Fruit fly (Drosophila melanogaster): Measurements from ENCODE around the gene CG12170.
A peak's percentile ranks its signal among the peaks of the same experiment; 100 is the strongest.

CG12170 gene

dm6 chr3R:5622985-5623630 lies 13.9 kb upstream of the CG12170 start (continued):
- TF ChIP-seq CG8089 (GFP tag; optimal IDR thresholded peaks at IDR 0.05) (peak; percentile 79), tup (GFP tag; optimal IDR thresholded peaks at IDR 0.05) (peak; percentile 65), vfl (GFP tag; optimal IDR thresholded peaks at IDR 0.05) (peak; percentile 26), Fer1 (GFP tag; optimal IDR thresholded peaks at IDR 0.05) (peak; percentile 81), Oli (tag; optimal IDR thresholded peaks at IDR 0.05) (peak; percentile 23), Dek (tag; optimal IDR thresholded peaks at IDR 0.05) (peak; percentile 65), Myb (GFP tag; optimal IDR thresholded peaks at IDR 0.05) (peak; percentile 19), croc (GFP tag; conservative IDR thresholded peaks at IDR 0.05) (no peak; the same call in 2 of the 3 replicates), Hr3 (GFP tag; optimal IDR thresholded peaks at IDR 0.05) (peak; percentile 10), CG4328 (GFP tag; optimal IDR thresholded peaks at IDR 0.05) (peak; percentile 89), HLH4C (GFP tag; IDR thresholded peaks at IDR 0.05; ENCODE audit: partially characterized antibody) (no peak), CG1233 (GFP tag; optimal IDR thresholded peaks at IDR 0.05) (peak; percentile 92), grn (GFP tag; optimal IDR thresholded peaks at IDR 0.05) (peak; percentile 70), sim (GFP tag; IDR thresholded peaks at IDR 0.05) (no peak), YL-1 (GFP tag; optimal IDR thresholded peaks at IDR 0.05) (peak; percentile 77), CG6683 (GFP tag; optimal IDR thresholded peaks at IDR 0.05) (peak; percentile 70), HHEX (GFP tag; optimal IDR thresholded peaks at IDR 0.05) (peak; percentile 82), exex (tag; optimal IDR thresholded peaks at IDR 0.05) (peak; percentile 79), corto (GFP tag; optimal IDR thresholded peaks at IDR 0.05) (no peak), CHES-1-like (GFP tag; optimal IDR thresholded peaks at IDR 0.05) (peak; percentile 74), CG12942 (GFP tag; optimal IDR thresholded peaks at IDR 0.05) (peak; percentile 81), lab (GFP tag; optimal IDR thresholded peaks at IDR 0.05) (peak; percentile 92), Adf1 (GFP tag; IDR thresholded peaks at IDR 0.05) (no peak), gce (GFP tag; IDR thresholded peaks at IDR 0.05) (no peak), lbe (GFP tag; optimal IDR thresholded peaks at IDR 0.05) (peak; percentile 66), CG1792 (GFP tag; optimal IDR thresholded peaks at IDR 0.05) (peak; percentile 72), CG13287 (GFP tag; IDR thresholded peaks at IDR 0.05; ENCODE audit: partially characterized antibody) (no peak), hbn (GFP tag; IDR thresholded peaks at IDR 0.05; ENCODE audit: partially characterized antibody) (no peak), sug (tag; optimal IDR thresholded peaks at IDR 0.05) (peak; percentile 57), Lim3 (GFP tag; IDR thresholded peaks at IDR 0.05) (no peak), crp (GFP tag; optimal IDR thresholded peaks at IDR 0.05) (peak; percentile 64 to 88), CG8944 (GFP tag; optimal IDR thresholded peaks at IDR 0.05) (peak; percentile 64), CG10209 (GFP tag; optimal IDR thresholded peaks at IDR 0.05) (peak; percentile 86), Aef1 (GFP tag; IDR thresholded peaks at IDR 0.05) (no peak), jumu (GFP tag; optimal IDR thresholded peaks at IDR 0.05) (peak; percentile 41), kay (GFP tag; optimal IDR thresholded peaks at IDR 0.05) (peak; percentile 63), CG13894 (tag; optimal IDR thresholded peaks at IDR 0.05) (peak; percentile 77), NC2β (GFP tag; optimal IDR thresholded peaks at IDR 0.05) (peak; percentile 85), CG18476 (GFP tag; optimal IDR thresholded peaks at IDR 0.05) (peak; percentile 64), Nf-YB (GFP tag; optimal IDR thresholded peaks at IDR 0.05) (peak; percentile 63), B-H1 (GFP tag; IDR thresholded peaks at IDR 0.05) (no peak), ap (GFP tag; IDR thresholded peaks at IDR 0.05) (no peak), CG1647 (GFP tag; optimal IDR thresholded peaks at IDR 0.05) (peak; percentile 74), CG9932 (GFP tag; IDR thresholded peaks at IDR 0.05) (no peak), CG6854 (GFP tag; optimal IDR thresholded peaks at IDR 0.05) (no peak), MBD-R2 (GFP tag; IDR thresholded peaks at IDR 0.05) (no peak), gsb (GFP tag; IDR thresholded peaks at IDR 0.05) (no peak), mam (GFP tag; optimal IDR thresholded peaks at IDR 0.05) (peak; percentile 61), CG7987 (GFP tag; optimal IDR thresholded peaks at IDR 0.05) (peak; percentile 90), MESR4 (GFP tag; optimal IDR thresholded peaks at IDR 0.05) (peak; percentile 49)
